Worm (Caenorhabditis elegans) whole organism, L4 larva: ENCODE results near the gene T24C12.1.

Experiments used
- D1046.2 ChIP-seq: fragments of 200-800 bp; sonication (Bioruptor generic); IDR thresholded peaks from 2 replicates; pipeline ENCODE4 v1.3.6; 2022; ENCODE audit warnings: missing genetic modification characterization, missing compliant biosample characterization
- F10B5.3 ChIP-seq: sonication (generic microtip); optimal IDR thresholded peaks from 2 replicates; lab custom pipeline; 2016; ENCODE audit warnings: mild to moderate bottlenecking, missing genetic modification characterization, missing compliant biosample characterization
- F37D6.2 ChIP-seq: sonication (generic microtip); optimal IDR thresholded peaks from 2 replicates; lab custom pipeline; 2016; ENCODE audit warnings: mild to moderate bottlenecking, missing genetic modification characterization, missing compliant biosample characterization
- F44E2.7 ChIP-seq: fragments of 200-800 bp; sonication (Bioruptor generic); IDR thresholded peaks from 2 replicates; pipeline ENCODE4 v2.1.2; 2022; ENCODE audit warnings: missing genetic modification characterization, missing compliant biosample characterization
- F49E8.2 ChIP-seq: sonication (generic microtip); optimal IDR thresholded peaks from 2 replicates; lab custom pipeline; 2016; ENCODE audit warnings: missing compliant biosample characterization, mild to moderate bottlenecking, missing genetic modification characterization, borderline replicate concordance
- T20F7.1 ChIP-seq: fragments of 200-800 bp; sonication (Bioruptor generic); optimal IDR thresholded peaks from 2 replicates; lab custom pipeline; 2018; ENCODE audit warnings: mild to moderate bottlenecking, missing genetic modification characterization, missing compliant biosample characterization
- T26A8.4 ChIP-seq: fragments of 200-800 bp; sonication (Bioruptor generic); IDR thresholded peaks from 2 replicates; pipeline ENCODE4 v1.3.6; 2022; ENCODE audit warnings: missing genetic modification characterization, missing compliant biosample characterization
- Y105C5A.15 ChIP-seq: fragments of 200-800 bp; sonication (Bioruptor generic); IDR thresholded peaks from 2 replicates; pipeline ENCODE4 v1.3.6; 2022; ENCODE audit warnings: missing genetic modification characterization, missing compliant biosample characterization
- Y5F2A.4 ChIP-seq: fragments of 200-800 bp; sonication (Bioruptor generic); optimal IDR thresholded peaks from 2 replicates; lab custom pipeline; 2018; ENCODE audit warnings: mild to moderate bottlenecking, missing genetic modification characterization, missing compliant biosample characterization
- Y75B8A.6 ChIP-seq: fragments of 200-800 bp; sonication (Bioruptor generic); IDR thresholded peaks from 2 replicates; pipeline ENCODE4 v1.3.6; 2022; ENCODE audit warnings: missing genetic modification reagents, missing genetic modification characterization, missing compliant biosample characterization
- ZK546.5 ChIP-seq, 2 experiments: sonication (generic microtip); optimal IDR thresholded peaks; 2 replicates each; lab custom pipeline; 2017; ENCODE audit warnings: missing biosample characterization in 2 of 2, missing genetic modification characterization in 2 of 2
- aly-2 ChIP-seq: sonication (generic microtip); optimal IDR thresholded peaks from 2 replicates; lab custom pipeline; 2018; ENCODE audit warnings: missing biosample characterization, missing genetic modification characterization
- arid-1 ChIP-seq: fragments of 200-800 bp; sonication (Bioruptor generic); conservative IDR thresholded peaks from 2 replicates; pipeline ENCODE4 v1.3.6; 2022; ENCODE audit warnings: missing genetic modification reagents, missing genetic modification characterization, missing compliant biosample characterization
- attf-4 ChIP-seq: sonication (generic microtip); optimal IDR thresholded peaks from 3 replicates; lab custom pipeline; 2017; ENCODE audit warnings: missing biosample characterization, missing genetic modification characterization
- ceh-28 ChIP-seq: fragments of 150-350 bp; optimal IDR thresholded peaks from 2 replicates; lab custom pipeline; 2014; ENCODE audit warnings: missing biosample characterization, missing genetic modification reagents, missing genetic modification characterization
- ceh-32 ChIP-seq: sonication (generic microtip); optimal IDR thresholded peaks from 2 replicates; lab custom pipeline; 2016; ENCODE audit warnings: mild to moderate bottlenecking, missing genetic modification characterization, missing compliant biosample characterization; ENCODE audit not compliant: poor library complexity
- ceh-62 ChIP-seq: sonication (generic microtip); optimal IDR thresholded peaks from 2 replicates; lab custom pipeline; 2017; ENCODE audit warnings: missing biosample characterization, missing genetic modification characterization
- daf-12 ChIP-seq: fragments of 150-350 bp; optimal IDR thresholded peaks from 2 replicates; lab custom pipeline; 2014; ENCODE audit warnings: missing biosample characterization, missing genetic modification reagents, missing genetic modification characterization
- dmd-6 ChIP-seq: fragments of 200-800 bp; sonication (Bioruptor generic); IDR thresholded peaks from 2 replicates; pipeline ENCODE4 v1.3.6; 2022; ENCODE audit warnings: missing genetic modification reagents, missing genetic modification characterization, missing compliant biosample characterization
- dmd-8 ChIP-seq: fragments of 200-800 bp; sonication (Bioruptor generic); IDR thresholded peaks from 2 replicates; pipeline ENCODE4 v1.3.6; 2022; ENCODE audit warnings: missing genetic modification characterization, missing compliant biosample characterization
- dve-1 ChIP-seq: sonication (generic microtip); optimal IDR thresholded peaks from 2 replicates; lab custom pipeline; 2017; ENCODE audit warnings: antibody characterized with exemption, mild to moderate bottlenecking, missing genetic modification characterization, missing compliant biosample characterization; ENCODE audit not compliant: insufficient read depth
- egl-43 ChIP-seq: fragments of 200-800 bp; sonication (Bioruptor generic); IDR thresholded peaks from 2 replicates; pipeline ENCODE4 v1.3.6; 2022; ENCODE audit warnings: missing genetic modification reagents, missing genetic modification characterization, missing compliant biosample characterization
- hlh-30 ChIP-seq: sonication (generic microtip); optimal IDR thresholded peaks from 2 replicates; lab custom pipeline; 2017; ENCODE audit warnings: antibody characterized with exemption, mild to moderate bottlenecking, missing genetic modification characterization, missing compliant biosample characterization; ENCODE audit not compliant: insufficient read depth
- hmg-1.1 ChIP-seq: fragments of 200-800 bp; sonication (Bioruptor generic); IDR thresholded peaks from 2 replicates; pipeline ENCODE4 v1.3.6; 2022; ENCODE audit warnings: missing genetic modification reagents, missing genetic modification characterization, missing compliant biosample characterization
- jun-1 ChIP-seq: fragments of 150-350 bp; optimal IDR thresholded peaks from 2 replicates; lab custom pipeline; 2014; ENCODE audit warnings: missing biosample characterization, missing genetic modification reagents, missing genetic modification characterization
- lim-7 ChIP-seq: fragments of 200-800 bp; sonication (Bioruptor generic); IDR thresholded peaks from 2 replicates; pipeline ENCODE4 v1.3.6; 2022; ENCODE audit warnings: missing genetic modification characterization, missing compliant biosample characterization
- lin-13 ChIP-seq: fragments of 150-350 bp; optimal IDR thresholded peaks from 2 replicates; lab custom pipeline; 2014; ENCODE audit warnings: missing biosample characterization, missing genetic modification reagents, missing genetic modification characterization
- lin-29 ChIP-seq: fragments of 200-800 bp; sonication (Bioruptor generic); IDR thresholded peaks from 2 replicates; pipeline ENCODE4 v1.3.6; 2022; ENCODE audit warnings: missing genetic modification reagents, missing genetic modification characterization, missing compliant biosample characterization
- lsy-2 ChIP-seq, 2 experiments: fragments of 150-350 bp in 1 of 2; sonication (generic microtip) in 1 of 2; optimal IDR thresholded peaks; 2 replicates each; lab custom pipeline; 2014 to 2017; ENCODE audit warnings: missing biosample characterization in 2 of 2, missing genetic modification characterization in 2 of 2
- madf-5 ChIP-seq, 2 experiments: fragments of 200-800 bp; sonication (Bioruptor generic); IDR thresholded peaks; 2 replicates each; pipeline ENCODE4 v1.3.6; 2022; ENCODE audit warnings: missing compliant biosample characterization in 2 of 2, missing genetic modification characterization in 2 of 2
- mdt-29 ChIP-seq: fragments of 200-800 bp; sonication (Bioruptor generic); IDR thresholded peaks from 2 replicates; pipeline ENCODE4 v1.3.6; 2022; ENCODE audit warnings: missing genetic modification reagents, missing genetic modification characterization, missing compliant biosample characterization
- mep-1 ChIP-seq: fragments of 150-350 bp; sonication (generic microtip); optimal IDR thresholded peaks from 3 replicates; lab custom pipeline; 2014; ENCODE audit warnings: missing biosample characterization, missing genetic modification characterization
- mes-2 ChIP-seq: sonication (generic microtip); optimal IDR thresholded peaks from 2 replicates; lab custom pipeline; 2016; ENCODE audit warnings: missing genotype, mild to moderate bottlenecking, missing genetic modification characterization, missing compliant biosample characterization; ENCODE audit not compliant: poor library complexity, severe bottlenecking
- nhr-102 ChIP-seq: sonication (generic microtip); optimal IDR thresholded peaks from 2 replicates; lab custom pipeline; 2016; ENCODE audit warnings: mild to moderate bottlenecking, missing genetic modification characterization, moderate library complexity, missing compliant biosample characterization
- nhr-111 ChIP-seq: fragments of 200-800 bp; sonication (Bioruptor generic); optimal IDR thresholded peaks from 2 replicates; lab custom pipeline; 2018; ENCODE audit warnings: mild to moderate bottlenecking, missing genetic modification characterization, missing compliant biosample characterization
- nhr-42 ChIP-seq: fragments of 200-800 bp; sonication (Bioruptor generic); IDR thresholded peaks from 2 replicates; pipeline ENCODE4 v1.3.6; 2022; ENCODE audit warnings: missing genetic modification characterization, missing compliant biosample characterization
- nhr-76 ChIP-seq: fragments of 150-350 bp; optimal IDR thresholded peaks from 2 replicates; lab custom pipeline; 2014; ENCODE audit warnings: missing biosample characterization, missing genetic modification characterization
- nhr-77 ChIP-seq: fragments of 150-350 bp; optimal IDR thresholded peaks from 2 replicates; lab custom pipeline; 2014; ENCODE audit warnings: missing biosample characterization, missing genetic modification characterization
- pha-4 ChIP-seq, 2 experiments: fragments of 150-350 bp in 1 of 2; fragments of 200-800 bp in 1 of 2; sonication (Bioruptor generic) in 1 of 2; IDR thresholded peaks in 1 of 2; optimal IDR thresholded peaks in 1 of 2; 2 replicates each; pipeline versions ENCODE4 v1.3.6 to Lab custom; 2014 to 2022; ENCODE audit warnings: missing genetic modification characterization in 2 of 2, missing genetic modification reagents in 2 of 2, missing biosample characterization in 1 of 2, missing compliant biosample characterization in 1 of 2
- rbr-2 ChIP-seq: sonication (generic microtip); optimal IDR thresholded peaks from 2 replicates; lab custom pipeline; 2016; ENCODE audit warnings: missing genotype, missing genetic modification characterization, missing compliant biosample characterization
- set-16 ChIP-seq: fragments of 200-800 bp; sonication (Bioruptor generic); IDR thresholded peaks from 2 replicates; pipeline ENCODE4 v1.3.6; 2022; ENCODE audit warnings: missing genetic modification reagents, missing genetic modification characterization, missing compliant biosample characterization
- snpc-4 ChIP-seq: fragments of 150-350 bp; optimal IDR thresholded peaks from 2 replicates; lab custom pipeline; 2014; ENCODE audit warnings: missing biosample characterization, missing genetic modification characterization
- unc-130 ChIP-seq: sonication (generic microtip); optimal IDR thresholded peaks from 2 replicates; lab custom pipeline; 2016; ENCODE audit warnings: missing genetic modification reagents, missing genetic modification characterization, missing compliant biosample characterization
- unc-39 ChIP-seq: sonication (generic microtip); optimal IDR thresholded peaks from 2 replicates; lab custom pipeline; 2017; ENCODE audit warnings: missing biosample characterization, missing genetic modification characterization
- zfp-2 ChIP-seq: sonication (generic microtip); optimal IDR thresholded peaks from 2 replicates; lab custom pipeline; 2016; ENCODE audit warnings: mild to moderate bottlenecking, missing genetic modification characterization, missing compliant biosample characterization
- zfp-3 ChIP-seq: fragments of 200-800 bp; sonication (Bioruptor generic); conservative IDR thresholded peaks from 2 replicates; pipeline ENCODE4 v1.3.6; 2022; ENCODE audit warnings: missing genetic modification reagents, missing genetic modification characterization, missing compliant biosample characterization
- zip-11 ChIP-seq: fragments of 200-800 bp; sonication (Bioruptor generic); IDR thresholded peaks from 2 replicates; pipeline ENCODE4 v1.3.6; 2022; ENCODE audit warnings: missing genetic modification characterization, missing compliant biosample characterization
- zip-2 ChIP-seq: fragments of 150-350 bp; optimal IDR thresholded peaks from 2 replicates; lab custom pipeline; 2014; ENCODE audit warnings: missing biosample characterization, missing genetic modification characterization
- ztf-7 ChIP-seq: fragments of 150-350 bp; optimal IDR thresholded peaks from 2 replicates; lab custom pipeline; 2014; ENCODE audit warnings: missing biosample characterization, missing genetic modification characterization

T24C12.1 gene

DNA sequence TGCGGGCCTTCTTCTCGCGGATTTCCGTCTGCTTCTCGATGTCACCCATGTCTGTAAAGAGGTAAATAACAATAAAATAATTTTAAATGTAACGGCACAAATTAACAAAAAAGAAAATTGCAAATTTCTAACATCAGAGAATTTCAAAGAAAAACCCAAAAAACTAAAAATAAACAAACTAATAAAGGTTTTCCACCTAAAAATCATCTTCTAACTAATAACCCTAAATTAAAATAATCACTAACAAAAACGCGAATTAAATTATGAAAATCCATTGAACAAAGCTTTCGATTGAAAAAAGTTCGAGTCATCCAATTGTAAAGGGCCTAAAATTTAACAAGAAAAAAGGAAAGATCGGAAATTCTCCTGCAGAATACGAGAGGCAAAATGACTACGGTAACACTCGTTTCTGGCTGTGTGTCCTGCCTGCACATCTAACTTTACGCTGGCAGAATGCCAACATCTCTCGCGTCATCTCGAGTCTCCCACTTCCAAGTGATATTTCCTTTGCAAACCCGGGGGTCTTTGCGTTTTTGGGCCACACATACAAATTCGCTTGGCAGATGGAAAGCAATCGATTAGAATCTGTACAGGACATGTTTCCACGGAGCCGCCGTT, 43.4 kb downstream of the T24C12.1 start, which contains the start of gene rpl-11.2 (continued):
- TF ChIP-seq zfp-3 (peak; percentile 71; the same call in 1 of the 2 replicates), F44E2.7 (GFP tag; lab: Robert Waterston, UW) (no peak), T20F7.1 (peak; percentile 86), ceh-28 (tag; lab: Kevin White, UChicago) (peak; percentile 49), zip-2 (peak; percentile 46), unc-130 (GFP tag; lab: Kevin White, UChicago) (no peak), snpc-4 (no peak), unc-39 (tag; lab: Kevin White, UChicago) (no peak), F10B5.3 (tag; lab: Kevin White, UChicago) (peak; percentile 70), hmg-1.1 (GFP tag; lab: Robert Waterston, UW) (peak; percentile 94), lsy-2 (tag; optimal IDR thresholded peaks at IDR 0.05; lab: Kevin White, UChicago) (peak; percentile 99 to 100), nhr-77 (tag; lab: Kevin White, UChicago) (peak; percentile 97), Y75B8A.6 (peak; percentile 85), dmd-6 (GFP tag; lab: Robert Waterston, UW) (peak; percentile 96), attf-4 (peak; percentile 36), Y105C5A.15 (no peak), zip-11 (GFP tag; lab: Robert Waterston, UW) (no peak), Y5F2A.4 (no peak), nhr-102 (tag; lab: Kevin White, UChicago) (peak; percentile 94), daf-12 (no peak), ceh-32 (peak; percentile 40), ceh-62 (tag; lab: Kevin White, UChicago) (no peak), nhr-111 (no peak), T26A8.4 (GFP tag; lab: Robert Waterston, UW) (peak; percentile 94), set-16 (GFP tag; lab: Robert Waterston, UW) (peak; percentile 21; the same call in 1 of the 2 replicates), F37D6.2 (tag; lab: Kevin White, UChicago) (peak; percentile 92), jun-1 (tag; lab: Kevin White, UChicago) (peak; percentile 84), lim-7 (GFP tag; lab: Robert Waterston, UW) (no peak), nhr-76 (tag; lab: Kevin White, UChicago) (no peak), egl-43 (no peak; the same call in none of the 2 replicates), mep-1 (tag; lab: Kevin White, UChicago) (peak; percentile 99), D1046.2 (GFP tag; lab: Robert Waterston, UW) (peak; percentile 100), ztf-7 (tag; lab: Kevin White, UChicago) (peak; percentile 88), ZK546.5 (tag; optimal IDR thresholded peaks at IDR 0.05; lab: Kevin White, UChicago) (peak; percentile 93 to 98), rbr-2 (tag; lab: Kevin White, UChicago) (peak; percentile 97), mes-2 (peak; percentile 93), lin-29 (peak; percentile 57; the same call in 1 of the 2 replicates), arid-1 (GFP tag; lab: Robert Waterston, UW) (no peak; the same call in none of the 2 replicates), lin-13 (peak; percentile 95), dve-1 (peak; percentile 99), madf-5 (GFP tag; IDR thresholded peaks at IDR 0.05; lab: Robert Waterston, UW) (no peak), nhr-42 (GFP tag; lab: Robert Waterston, UW) (peak; percentile 92), aly-2 (no peak), zfp-2 (tag; lab: Kevin White, UChicago) (peak; percentile 96), F49E8.2 (tag; lab: Kevin White, UChicago) (no peak), dmd-8 (peak; percentile 49; the same call in 1 of the 2 replicates), hlh-30 (tag; lab: Kevin White, UChicago) (peak; percentile 94), mdt-29 (GFP tag; lab: Robert Waterston, UW) (peak; percentile 48; the same call in 1 of the 2 replicates), pha-4 (GFP tag; IDR thresholded peaks at IDR 0.05; lab: Robert Waterston, UW) (peak; percentile 86), pha-4 (tag; optimal IDR thresholded peaks at IDR 0.05; lab: Kevin White, UChicago) (peak; percentile 96)
